Worm (Caenorhabditis elegans): ENCODE measurements around the gene mans-2.

ce11 chrV:11953621-11954020 is 31.7 kb downstream of the mans-2 start:
- TF ChIP-seq unc-62 (GFP tag; optimal IDR thresholded peaks at IDR 0.05) (no peak), zag-1 (tag; optimal IDR thresholded peaks at IDR 0.05) (no peak), snpc-4 (tag; optimal IDR thresholded peaks at IDR 0.05) (no peak), ZK546.5 (tag; optimal IDR thresholded peaks at IDR 0.05) (no peak), unc-39 (tag; optimal IDR thresholded peaks at IDR 0.05) (no peak), ztf-1 (GFP tag; conservative IDR thresholded peaks at IDR 0.05) (no peak), nhr-12 (tag; optimal IDR thresholded peaks at IDR 0.05) (no peak), ceh-16 (tag; optimal IDR thresholded peaks at IDR 0.05) (no peak), lin-13 (GFP tag; optimal IDR thresholded peaks at IDR 0.05) (no peak), elt-3 (tag; optimal IDR thresholded peaks at IDR 0.05) (no peak)
